Fruit fly (Drosophila melanogaster): ENCODE results near the gene SP1029.

DNA sequence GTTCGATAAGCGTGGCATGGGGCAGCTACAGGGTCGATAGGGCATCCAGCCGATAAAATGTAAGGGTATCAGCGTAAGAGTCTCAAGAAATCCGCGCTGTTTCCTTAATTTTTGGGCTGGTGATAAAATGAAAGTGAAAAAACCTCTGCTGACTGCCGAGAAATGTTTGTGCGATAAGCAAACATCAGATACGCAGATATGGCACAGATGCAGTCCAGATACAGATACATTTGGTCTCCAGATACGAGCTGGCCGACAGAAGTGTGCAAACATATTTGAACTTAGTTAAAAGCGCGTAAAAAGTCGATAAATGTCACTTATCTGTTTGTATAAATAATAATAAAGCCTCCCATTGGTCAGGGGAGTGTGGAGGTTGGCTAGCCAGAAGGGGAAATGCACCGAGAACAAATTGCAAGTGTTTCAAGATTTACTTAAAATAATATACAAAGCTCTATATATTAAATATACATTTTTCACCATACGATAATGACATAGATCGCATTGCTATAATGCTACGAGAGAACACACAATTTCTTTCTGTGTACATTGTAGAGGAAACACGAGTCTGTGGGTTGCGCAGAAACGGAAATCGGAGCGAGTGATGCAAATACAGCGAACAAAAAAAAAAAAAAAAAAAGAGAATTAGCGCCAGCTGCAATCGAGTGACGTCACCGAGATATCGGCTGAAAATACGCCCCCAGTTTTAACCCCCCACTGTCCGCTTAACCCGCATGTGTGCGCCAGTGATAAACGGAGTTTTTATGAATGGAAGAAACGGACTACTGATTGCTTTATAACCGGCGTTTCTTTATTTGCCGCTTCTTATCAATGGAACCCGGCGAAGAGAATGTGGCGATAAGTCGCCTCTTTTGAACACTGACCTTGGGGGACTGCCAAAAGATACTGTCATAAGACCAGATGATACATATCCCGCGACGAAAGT is 40.6 kb upstream of the SP1029 start:
- TF ChIP-seq CG8478 (optimal IDR thresholded peaks at IDR 0.05) (no peak), CTCF (optimal IDR thresholded peaks at IDR 0.05) (no peak)

Data from S2 (cell line).